Worm (Caenorhabditis elegans) whole organism, late embryonic: ENCODE data around the gene srsx-25.
A peak's percentile ranks its signal among the peaks of the same experiment; 100 is the strongest.

Source experiments
- C38D4.7 ChIP-seq: fragments of 200-800 bp; sonication (Bioruptor generic); optimal IDR thresholded peaks from 2 replicates; lab custom pipeline; 2018; ENCODE audit warnings: mild to moderate bottlenecking, missing genetic modification characterization, moderate library complexity, missing compliant biosample characterization
- F13H6.1 ChIP-seq: sonication (generic microtip); optimal IDR thresholded peaks from 2 replicates; lab custom pipeline; 2016; ENCODE audit warnings: missing genetic modification characterization, missing compliant biosample characterization
- K09A11.1 ChIP-seq: sonication (generic microtip); optimal IDR thresholded peaks from 2 replicates; lab custom pipeline; 2017; ENCODE audit warnings: antibody characterized with exemption, mild to moderate bottlenecking, missing genetic modification characterization, missing compliant biosample characterization; ENCODE audit not compliant: insufficient read depth
- T23F11.4 ChIP-seq: fragments of 200-800 bp; sonication (Bioruptor generic); optimal IDR thresholded peaks from 2 replicates; lab custom pipeline; 2018; ENCODE audit warnings: mild to moderate bottlenecking, missing genetic modification characterization, missing compliant biosample characterization
- Y22D7AL.16 ChIP-seq: sonication (generic microtip); optimal IDR thresholded peaks from 2 replicates; lab custom pipeline; 2016; ENCODE audit warnings: missing genetic modification characterization, missing compliant biosample characterization
- ama-1 ChIP-seq: fragments of 150-350 bp; optimal IDR thresholded peaks from 2 replicates; lab custom pipeline; 2014
- ceh-19 ChIP-seq: fragments of 200-800 bp; sonication (Bioruptor generic); optimal IDR thresholded peaks from 2 replicates; lab custom pipeline; 2018; ENCODE audit warnings: mild to moderate bottlenecking, missing genetic modification characterization, missing compliant biosample characterization
- ceh-2 ChIP-seq: sonication (generic microtip); optimal IDR thresholded peaks from 2 replicates; lab custom pipeline; 2016; ENCODE audit warnings: missing genotype, missing genetic modification characterization, missing compliant biosample characterization
- ceh-22 ChIP-seq: sonication (generic microtip); optimal IDR thresholded peaks from 2 replicates; lab custom pipeline; 2017; ENCODE audit warnings: missing biosample characterization, missing genetic modification characterization
- ceh-24 ChIP-seq: sonication (generic microtip); optimal IDR thresholded peaks from 2 replicates; lab custom pipeline; 2016; ENCODE audit warnings: mild to moderate bottlenecking, missing genetic modification characterization, missing compliant biosample characterization
- ceh-30 ChIP-seq: fragments of 150-350 bp; optimal IDR thresholded peaks from 2 replicates; lab custom pipeline; 2014; ENCODE audit warnings: missing biosample characterization, missing genetic modification characterization
- ceh-31 ChIP-seq: sonication (generic microtip); optimal IDR thresholded peaks from 2 replicates; lab custom pipeline; 2016; ENCODE audit warnings: missing genetic modification characterization, missing compliant biosample characterization
- ceh-34 ChIP-seq: sonication (generic microtip); optimal IDR thresholded peaks from 2 replicates; lab custom pipeline; 2016; ENCODE audit warnings: mild to moderate bottlenecking, missing genetic modification characterization, missing compliant biosample characterization
- ceh-45 ChIP-seq: fragments of 200-800 bp; sonication (Bioruptor generic); IDR thresholded peaks from 2 replicates; pipeline ENCODE4 v1.3.6; 2022; ENCODE audit warnings: missing genetic modification reagents, missing genetic modification characterization, missing compliant biosample characterization
- elt-2 ChIP-seq: sonication (generic microtip); optimal IDR thresholded peaks from 2 replicates; lab custom pipeline; 2016; ENCODE audit warnings: missing genetic modification reagents, missing genetic modification characterization, missing compliant biosample characterization
- elt-4 ChIP-seq: sonication (generic microtip); optimal IDR thresholded peaks from 2 replicates; lab custom pipeline; 2016; ENCODE audit warnings: missing genetic modification characterization, missing compliant biosample characterization
- fkh-10 ChIP-seq: fragments of 150-350 bp; optimal IDR thresholded peaks from 2 replicates; lab custom pipeline; 2014; ENCODE audit warnings: missing biosample characterization, missing genetic modification reagents, missing genetic modification characterization
- gmeb-2 ChIP-seq: sonication (generic microtip); optimal IDR thresholded peaks from 2 replicates; lab custom pipeline; 2016; ENCODE audit warnings: missing genetic modification characterization, inconsistent platforms, missing compliant biosample characterization
- hlh-30 ChIP-seq: sonication (generic microtip); optimal IDR thresholded peaks from 2 replicates; lab custom pipeline; 2017; ENCODE audit warnings: antibody characterized with exemption, missing genetic modification characterization, missing compliant biosample characterization; ENCODE audit not compliant: insufficient read depth
- hlh-8 ChIP-seq: sonication (generic microtip); optimal IDR thresholded peaks from 2 replicates; lab custom pipeline; 2016; ENCODE audit warnings: missing genotype, missing genetic modification characterization, missing compliant biosample characterization
- mec-3 ChIP-seq: sonication (generic microtip); optimal IDR thresholded peaks from 2 replicates; lab custom pipeline; 2016; ENCODE audit warnings: borderline replicate concordance, missing genetic modification characterization, missing compliant biosample characterization
- nhr-11 ChIP-seq: fragments of 150-350 bp; optimal IDR thresholded peaks from 2 replicates; lab custom pipeline; 2014; ENCODE audit warnings: missing biosample characterization, missing genetic modification characterization
- pag-3 ChIP-seq: sonication (generic microtip); optimal IDR thresholded peaks from 2 replicates; lab custom pipeline; 2016; ENCODE audit warnings: missing compliant biosample characterization, missing genetic modification characterization, borderline replicate concordance
- pax-1 ChIP-seq: fragments of 150-350 bp; optimal IDR thresholded peaks from 2 replicates; lab custom pipeline; 2014; ENCODE audit warnings: missing biosample characterization, missing genetic modification characterization
- pha-2 ChIP-seq: sonication (generic microtip); optimal IDR thresholded peaks from 2 replicates; lab custom pipeline; 2017; ENCODE audit warnings: mild to moderate bottlenecking, missing genetic modification characterization, missing compliant biosample characterization
- pros-1 ChIP-seq: fragments of 150-350 bp; optimal IDR thresholded peaks from 2 replicates; lab custom pipeline; 2014; ENCODE audit warnings: missing biosample characterization, missing genetic modification reagents, missing genetic modification characterization
- ref-2 ChIP-seq: sonication (generic microtip); optimal IDR thresholded peaks from 2 replicates; lab custom pipeline; 2016; ENCODE audit warnings: missing genetic modification characterization, missing compliant biosample characterization
- sox-4 ChIP-seq: sonication (generic microtip); optimal IDR thresholded peaks from 2 replicates; lab custom pipeline; 2017; ENCODE audit warnings: mild to moderate bottlenecking, missing genetic modification characterization, inconsistent platforms, missing compliant biosample characterization
- tbx-2 ChIP-seq: sonication (generic microtip); optimal IDR thresholded peaks from 2 replicates; lab custom pipeline; 2016; ENCODE audit warnings: missing genetic modification characterization, missing compliant biosample characterization
- tbx-7 ChIP-seq: sonication (generic microtip); optimal IDR thresholded peaks from 2 replicates; lab custom pipeline; 2016; ENCODE audit warnings: missing genotype, missing genetic modification characterization, missing compliant biosample characterization
- ttx-3 ChIP-seq: sonication (generic microtip); optimal IDR thresholded peaks from 2 replicates; lab custom pipeline; 2016; ENCODE audit warnings: missing genetic modification reagents, missing genetic modification characterization, missing compliant biosample characterization
- unc-3 ChIP-seq, 2 experiments: fragments of 200-800 bp in 1 of 2; sonication (Bioruptor generic) in 1 of 2; sonication (generic microtip) in 1 of 2; conservative IDR thresholded peaks in 1 of 2; optimal IDR thresholded peaks in 1 of 2; 2 replicates each; pipeline versions ENCODE4 v1.3.6 to Lab custom; 2016 to 2022; ENCODE audit warnings: missing compliant biosample characterization in 2 of 2, missing genetic modification characterization in 2 of 2, missing genetic modification reagents in 1 of 2
- unc-55 ChIP-seq: sonication (generic microtip); optimal IDR thresholded peaks from 2 replicates; lab custom pipeline; 2017; ENCODE audit warnings: missing biosample characterization, missing genetic modification reagents, missing genetic modification characterization

srsx-25 gene

ce11 chrIV:13327064-13327463 lies 37.9 kb upstream of the srsx-25 start:
- TF ChIP-seq elt-2 (tag; lab: Kevin White, UChicago), result peak; percentile 50
- no peak for TF ChIP-seq C38D4.7 (GFP tag; lab: Kevin White, UChicago)
- no peak for TF ChIP-seq sox-4

ce11 chrIV:13328059-13328458 lies 36.9 kb upstream of the srsx-25 start, which contains the start of gene far-6:
Gene far-6 (plus strand): TSS chrIV:13328359.
- no peak for TF ChIP-seq pax-1 (tag; lab: Kevin White, UChicago)
- no peak for TF ChIP-seq pha-2 (tag; lab: Kevin White, UChicago)
- TF ChIP-seq F13H6.1 (tag; lab: Kevin White, UChicago), result no peak
- TF ChIP-seq hlh-30 (tag; lab: Kevin White, UChicago), result no peak
- TF ChIP-seq tbx-7 (tag; lab: Kevin White, UChicago), result no peak
- TF ChIP-seq pag-3 (tag; lab: Kevin White, UChicago), result no peak
- TF ChIP-seq ceh-24, result no peak
- no peak for TF ChIP-seq ttx-3
- TF ChIP-seq elt-4, result no peak
- no peak for TF ChIP-seq nhr-11 (tag; lab: Kevin White, UChicago)
- TF ChIP-seq, all 69 proteins: peak for 0

- TF ChIP-seq ceh-22 (tag; lab: Kevin White, UChicago) (no peak), mec-3 (tag; lab: Kevin White, UChicago) (no peak), ceh-31 (tag; lab: Kevin White, UChicago) (no peak)
- TF ChIP-seq, all 69 proteins: peak for 0
Measured at ce11 chrIV:13330547-13330946, 34.4 kb upstream of the srsx-25 start.

- no peak for TF ChIP-seq elt-4
- no peak for TF ChIP-seq unc-3 (GFP tag; conservative IDR thresholded peaks at IDR 0.05; lab: Robert Waterston, UW)
- TF ChIP-seq unc-3 (tag; optimal IDR thresholded peaks at IDR 0.05; lab: Kevin White, UChicago), result no peak
- TF ChIP-seq hlh-8 (tag; lab: Kevin White, UChicago), result no peak
- no peak for TF ChIP-seq pros-1 (tag; lab: Kevin White, UChicago)
Measured at ce11 chrIV:13331285-13331684, 33.7 kb upstream of the srsx-25 start, which contains the start of gene pqn-74. Gene pqn-74 (minus strand): TSS chrIV:13331406.

ce11 chrIV:13334287-13334686 lies 30.7 kb upstream of the srsx-25 start:
- TF ChIP-seq T23F11.4 (GFP tag; lab: Kevin White, UChicago), result no peak

ce11 chrIV:13342555-13342954 lies 22.4 kb upstream of the srsx-25 start, which contains the start of gene W02A2.5:
Gene W02A2.5 (plus strand): TSS chrIV:13342855.
- TF ChIP-seq ama-1 (no peak), K09A11.1 (tag; lab: Kevin White, UChicago) (no peak), ceh-30 (tag; lab: Kevin White, UChicago) (no peak), tbx-2 (tag; lab: Kevin White, UChicago) (no peak), ceh-45 (no peak), ref-2 (tag; lab: Kevin White, UChicago) (no peak), ceh-2 (tag; lab: Kevin White, UChicago) (no peak), unc-55 (GFP tag; lab: Kevin White, UChicago) (no peak), fkh-10 (GFP tag; lab: Kevin White, UChicago) (no peak), Y22D7AL.16 (tag; lab: Kevin White, UChicago) (no peak), ceh-34 (no peak), ceh-19 (no peak), gmeb-2 (tag; lab: Kevin White, UChicago) (no peak)
